Fruit fly (Drosophila melanogaster) S2 (cell line): ENCODE data around the gene CG14220.

Experiments
- CG8478 ChIP-seq: fragments of >200 bp; optimal IDR thresholded peaks from 2 replicates; lab custom pipeline; 2018
- CTCF ChIP-seq, 2 experiments: fragments of >200 bp; optimal IDR thresholded peaks; 2 replicates each; lab custom pipeline; 2018

The CG14220 gene

dm6 chrX:19601644-19602043 is at the start of gene CG14220:
CG14220 (minus strand) TSS chrX:19601851.
- no peak for TF ChIP-seq CTCF (optimal IDR thresholded peaks at IDR 0.05; lab: Kevin White, UChicago)
- TF ChIP-seq CG8478 (lab: Kevin White, UChicago) = no peak

dm6 chrX:19645873-19646541 is 44.4 kb upstream of the CG14220 start, which contains the start of gene Arp10:
Arp10 (minus strand) TSS chrX:19646176.
- TF ChIP-seq CG8478 (lab: Kevin White, UChicago) (no peak), CTCF (optimal IDR thresholded peaks at IDR 0.05; lab: Kevin White, UChicago) (no peak)

- TF ChIP-seq CG8478 (lab: Kevin White, UChicago) (no peak), CTCF (optimal IDR thresholded peaks at IDR 0.05; lab: Kevin White, UChicago) (no peak)
Observed at dm6 chrX:19642819-19643504, 41.3 kb upstream of the CG14220 start, which contains the start of the genes CG12237 and Sec61gamma. CG12237 (minus strand) TSS chrX:19642869. Sec61gamma (plus strand) TSS chrX:19643327.

dm6 chrX:19640707-19641248 is 39.1 kb upstream of the CG14220 start:
- no peak for TF ChIP-seq CG8478 (lab: Kevin White, UChicago)
- TF ChIP-seq CTCF (optimal IDR thresholded peaks at IDR 0.05; lab: Kevin White, UChicago) = no peak

- TF ChIP-seq CTCF (optimal IDR thresholded peaks at IDR 0.05; lab: Kevin White, UChicago) = peak; percentile 19 to 48
- TF ChIP-seq CG8478 (lab: Kevin White, UChicago) = no peak
Observed at dm6 chrX:19638328-19638940, 36.8 kb upstream of the CG14220 start, which contains the start of gene Rcd-1. Rcd-1 (plus strand) TSS chrX:19638767.

dm6 chrX:19637434-19638327 is 36.0 kb upstream of the CG14220 start:
- TF ChIP-seq CG8478 (lab: Kevin White, UChicago) = peak; percentile 53
- TF ChIP-seq CTCF (optimal IDR thresholded peaks at IDR 0.05; lab: Kevin White, UChicago) = no peak

- TF ChIP-seq CG8478 (lab: Kevin White, UChicago) (no peak), CTCF (optimal IDR thresholded peaks at IDR 0.05; lab: Kevin White, UChicago) (no peak)
Observed at dm6 chrX:19637002-19637420, 35.4 kb upstream of the CG14220 start.

- TF ChIP-seq CG8478 (lab: Kevin White, UChicago) (no peak), CTCF (optimal IDR thresholded peaks at IDR 0.05; lab: Kevin White, UChicago) (no peak)
Observed at dm6 chrX:19631365-19631832, 29.7 kb upstream of the CG14220 start.

dm6 chrX:19625405-19625804 is 23.8 kb upstream of the CG14220 start, which contains the start of gene CG14212:
CG14212 (plus strand) TSS chrX:19625705.
- no peak for TF ChIP-seq CG8478 (lab: Kevin White, UChicago)
- TF ChIP-seq CTCF (optimal IDR thresholded peaks at IDR 0.05; lab: Kevin White, UChicago) = no peak

- no peak for TF ChIP-seq CTCF (optimal IDR thresholded peaks at IDR 0.05; lab: Kevin White, UChicago)
- no peak for TF ChIP-seq CG8478 (lab: Kevin White, UChicago)
Observed at dm6 chrX:19622924-19623323, 21.3 kb upstream of the CG14220 start, which contains the start of the genes Naa20A and MKP-4. Naa20A (minus strand) TSS chrX:19623074. MKP-4 (plus strand) TSS chrX:19623114.

dm6 chrX:19621145-19621544 is 19.5 kb upstream of the CG14220 start, which contains the start of gene CG14221:
CG14221 (minus strand) TSS chrX:19621245.
- TF ChIP-seq CG8478 (lab: Kevin White, UChicago) = no peak
- TF ChIP-seq CTCF (optimal IDR thresholded peaks at IDR 0.05; lab: Kevin White, UChicago) = no peak

dm6 chrX:19618183-19618740 is 16.6 kb upstream of the CG14220 start, which contains the start of the genes Pstk and Tim9b:
Pstk (minus strand) TSS chrX:19618537.
Tim9b (minus strand) TSS chrX:19618537.
- TF ChIP-seq CG8478 (lab: Kevin White, UChicago) (no peak), CTCF (optimal IDR thresholded peaks at IDR 0.05; lab: Kevin White, UChicago) (no peak)
